Worm (Caenorhabditis elegans) whole organism, L3 larva: ENCODE measurements around the gene M04C3.5.

ENCODE experiments used
- R02D3.7 ChIP-seq: fragments of 150-350 bp; optimal IDR thresholded peaks from 2 replicates; lab custom pipeline; 2014; ENCODE audit warnings: missing biosample characterization, missing genetic modification characterization
- ceh-16 ChIP-seq: sonication (generic microtip); optimal IDR thresholded peaks from 2 replicates; lab custom pipeline; 2017; ENCODE audit warnings: missing biosample characterization, missing genetic modification characterization
- ceh-28 ChIP-seq: fragments of 150-350 bp; optimal IDR thresholded peaks from 2 replicates; lab custom pipeline; 2014; ENCODE audit warnings: missing biosample characterization, missing genetic modification reagents, missing genetic modification characterization
- elt-3 ChIP-seq, 3 experiments: fragments of 150-350 bp in 1 of 3; sonication (generic microtip) in 2 of 3; optimal IDR thresholded peaks; 2 replicates in 2 of 3; 4 replicates in 1 of 3; lab custom pipeline; 2014 to 2017; ENCODE audit warnings: missing biosample characterization in 3 of 3, missing genetic modification characterization in 3 of 3
- hmg-11 ChIP-seq: sonication (generic microtip); optimal IDR thresholded peaks from 2 replicates; lab custom pipeline; 2016; ENCODE audit warnings: missing genetic modification characterization, missing compliant biosample characterization
- lin-15B ChIP-seq: fragments of 150-350 bp; optimal IDR thresholded peaks from 2 replicates; lab custom pipeline; 2014; ENCODE audit warnings: missing biosample characterization, missing genetic modification characterization
- nhr-23 ChIP-seq: fragments of 150-350 bp; optimal IDR thresholded peaks from 2 replicates; lab custom pipeline; 2014; ENCODE audit warnings: missing biosample characterization, missing genetic modification reagents, missing genetic modification characterization
- pha-4 ChIP-seq: fragments of 150-350 bp; optimal IDR thresholded peaks from 2 replicates; lab custom pipeline; 2014; ENCODE audit warnings: missing biosample characterization, missing genetic modification reagents, missing genetic modification characterization
- sea-2 ChIP-seq: fragments of 150-350 bp; sonication (generic microtip); optimal IDR thresholded peaks from 4 replicates; lab custom pipeline; 2014; ENCODE audit warnings: missing biosample characterization, missing genetic modification reagents, missing genetic modification characterization
- tbx-2 ChIP-seq: sonication (generic microtip); optimal IDR thresholded peaks from 2 replicates; lab custom pipeline; 2016; ENCODE audit warnings: mild to moderate bottlenecking, missing genetic modification characterization, missing compliant biosample characterization
- unc-62 ChIP-seq: fragments of 150-350 bp; sonication (generic microtip); optimal IDR thresholded peaks from 4 replicates; lab custom pipeline; 2014; ENCODE audit warnings: missing biosample characterization, missing genetic modification reagents, missing genetic modification characterization
- zag-1 ChIP-seq: fragments of 150-350 bp; optimal IDR thresholded peaks from 2 replicates; lab custom pipeline; 2014; ENCODE audit warnings: missing biosample characterization, missing genetic modification characterization

ce11 chrV:19430351-19430913 is 19.1 kb upstream of the M04C3.5 start:
- TF ChIP-seq pha-4 (tag; lab: Kevin White, UChicago) (no peak), ceh-16 (no peak), elt-3 (tag; optimal IDR thresholded peaks at IDR 0.05; lab: Kevin White, UChicago) (no peak), nhr-23 (tag; lab: Kevin White, UChicago) (no peak), hmg-11 (tag; lab: Kevin White, UChicago) (no peak), ceh-28 (tag; lab: Kevin White, UChicago) (no peak), tbx-2 (no peak), unc-62 (no peak), R02D3.7 (tag; lab: Kevin White, UChicago) (no peak), lin-15B (no peak), zag-1 (no peak), sea-2 (GFP tag; lab: Kevin White, UChicago) (no peak)
